Worm (Caenorhabditis elegans) whole organism, mixed stage, embryonic: ENCODE measurements around the gene pdi-6.

Source experiments
- M03D4.4 ChIP-seq: sonication (generic microtip); optimal IDR thresholded peaks from 2 replicates; lab custom pipeline; 2017; ENCODE audit warnings: mild to moderate bottlenecking, missing genetic modification characterization, missing compliant biosample characterization
- bed-3 ChIP-seq: fragments of 200-800 bp; sonication (Bioruptor generic); optimal IDR thresholded peaks from 3 replicates; lab custom pipeline; 2018; ENCODE audit warnings: mild to moderate bottlenecking, missing genetic modification characterization, moderate library complexity, missing compliant biosample characterization
- blmp-1 ChIP-seq: fragments of 150-350 bp; optimal IDR thresholded peaks from 2 replicates; lab custom pipeline; 2014; ENCODE audit warnings: missing biosample characterization, missing genetic modification characterization
- ceh-43 ChIP-seq: fragments of 200-800 bp; sonication (Bioruptor generic); optimal IDR thresholded peaks from 2 replicates; lab custom pipeline; 2018; ENCODE audit warnings: mild to moderate bottlenecking, missing genetic modification characterization, moderate library complexity, missing compliant biosample characterization
- ceh-83 ChIP-seq: fragments of 200-800 bp; sonication (Bioruptor generic); optimal IDR thresholded peaks from 2 replicates; lab custom pipeline; 2018; ENCODE audit warnings: mild to moderate bottlenecking, missing genetic modification characterization, missing compliant biosample characterization
- ces-1 ChIP-seq: fragments of 150-350 bp; optimal IDR thresholded peaks from 2 replicates; lab custom pipeline; 2014; ENCODE audit warnings: missing biosample characterization, missing genetic modification reagents, missing genetic modification characterization
- cnd-1 ChIP-seq: fragments of 200-800 bp; sonication (Bioruptor generic); optimal IDR thresholded peaks from 2 replicates; lab custom pipeline; 2018; ENCODE audit warnings: mild to moderate bottlenecking, missing genetic modification characterization, missing compliant biosample characterization
- drap-1 ChIP-seq: fragments of 200-800 bp; sonication (Bioruptor generic); optimal IDR thresholded peaks from 3 replicates; lab custom pipeline; 2018; ENCODE audit warnings: mild to moderate bottlenecking, missing genetic modification characterization, missing compliant biosample characterization
- elt-1 ChIP-seq: sonication (generic microtip); optimal IDR thresholded peaks from 2 replicates; lab custom pipeline; 2017; ENCODE audit warnings: missing genetic modification characterization, mild to moderate bottlenecking, missing compliant biosample characterization, antibody characterized with exemption, moderate library complexity, borderline replicate concordance; ENCODE audit not compliant: insufficient read depth
- elt-3 ChIP-seq: fragments of 150-350 bp; optimal IDR thresholded peaks from 2 replicates; lab custom pipeline; 2014; ENCODE audit warnings: missing biosample characterization, missing genetic modification characterization
- flh-1 ChIP-seq: fragments of 200-800 bp; sonication (Bioruptor generic); optimal IDR thresholded peaks from 2 replicates; lab custom pipeline; 2018; ENCODE audit warnings: mild to moderate bottlenecking, missing genetic modification characterization, moderate library complexity, missing compliant biosample characterization
- ham-2 ChIP-seq: fragments of 200-800 bp; sonication (Bioruptor generic); optimal IDR thresholded peaks from 2 replicates; lab custom pipeline; 2018; ENCODE audit warnings: mild to moderate bottlenecking, missing genetic modification characterization, missing compliant biosample characterization
- hlh-1 ChIP-seq: fragments of 150-350 bp; optimal IDR thresholded peaks from 2 replicates; lab custom pipeline; 2014; ENCODE audit warnings: missing biosample characterization, missing genetic modification reagents, missing genetic modification characterization
- lin-13 ChIP-seq: fragments of 150-350 bp; optimal IDR thresholded peaks from 2 replicates; lab custom pipeline; 2014; ENCODE audit warnings: missing biosample characterization, missing genetic modification characterization
- lin-32 ChIP-seq: fragments of 200-800 bp; sonication (Bioruptor generic); optimal IDR thresholded peaks from 2 replicates; lab custom pipeline; 2018; ENCODE audit warnings: mild to moderate bottlenecking, missing genetic modification characterization, missing compliant biosample characterization
- mab-5 ChIP-seq: fragments of 150-350 bp; optimal IDR thresholded peaks from 2 replicates; lab custom pipeline; 2014; ENCODE audit warnings: missing biosample characterization, missing genetic modification characterization
- mls-2 ChIP-seq: sonication (generic microtip); optimal IDR thresholded peaks from 2 replicates; lab custom pipeline; 2016; ENCODE audit warnings: mild to moderate bottlenecking, missing genetic modification characterization, moderate library complexity, missing compliant biosample characterization
- nhr-12 ChIP-seq: fragments of 150-350 bp; optimal IDR thresholded peaks from 2 replicates; lab custom pipeline; 2014; ENCODE audit warnings: missing biosample characterization, missing genetic modification characterization
- nhr-2 ChIP-seq: fragments of 150-350 bp; optimal IDR thresholded peaks from 2 replicates; lab custom pipeline; 2014; ENCODE audit warnings: missing biosample characterization, missing genetic modification characterization
- nhr-237 ChIP-seq: fragments of 150-350 bp; optimal IDR thresholded peaks from 2 replicates; lab custom pipeline; 2014; ENCODE audit warnings: missing biosample characterization, missing genetic modification characterization
- nhr-28 ChIP-seq: fragments of 150-350 bp; optimal IDR thresholded peaks from 2 replicates; lab custom pipeline; 2014; ENCODE audit warnings: missing biosample characterization, missing genetic modification characterization
- nhr-76 ChIP-seq: sonication (generic microtip); optimal IDR thresholded peaks from 2 replicates; lab custom pipeline; 2017; ENCODE audit warnings: missing biosample characterization, missing genetic modification characterization
- pha-4 ChIP-seq: fragments of 150-350 bp; optimal IDR thresholded peaks from 2 replicates; lab custom pipeline; 2018; ENCODE audit warnings: missing biosample characterization, missing genetic modification reagents, missing genetic modification characterization
- sem-2 ChIP-seq: fragments of 200-800 bp; sonication (Bioruptor generic); optimal IDR thresholded peaks from 2 replicates; lab custom pipeline; 2018; ENCODE audit warnings: mild to moderate bottlenecking, missing genetic modification characterization, missing compliant biosample characterization
- snpc-4 ChIP-seq: fragments of 150-350 bp; optimal IDR thresholded peaks from 2 replicates; lab custom pipeline; 2014; ENCODE audit warnings: missing biosample characterization, missing genetic modification characterization
- sptf-1 ChIP-seq: sonication (generic microtip); optimal IDR thresholded peaks from 2 replicates; lab custom pipeline; 2017; ENCODE audit warnings: mild to moderate bottlenecking, missing genetic modification characterization, moderate library complexity, missing compliant biosample characterization
- tbx-8 ChIP-seq: fragments of 200-800 bp; sonication (Bioruptor generic); optimal IDR thresholded peaks from 2 replicates; lab custom pipeline; 2018; ENCODE audit warnings: mild to moderate bottlenecking, missing genetic modification characterization, moderate library complexity, missing compliant biosample characterization
- unc-39 ChIP-seq: fragments of 150-350 bp; optimal IDR thresholded peaks from 2 replicates; lab custom pipeline; 2014; ENCODE audit warnings: missing biosample characterization, missing genetic modification characterization
- unc-62 ChIP-seq: fragments of 150-350 bp; optimal IDR thresholded peaks from 2 replicates; lab custom pipeline; 2014; ENCODE audit warnings: missing biosample characterization, missing genetic modification reagents, missing genetic modification characterization
- zip-8 ChIP-seq: fragments of 150-350 bp; optimal IDR thresholded peaks from 2 replicates; lab custom pipeline; 2014; ENCODE audit warnings: missing biosample characterization, missing genetic modification characterization
- ztf-11 ChIP-seq: fragments of 150-350 bp; optimal IDR thresholded peaks from 2 replicates; lab custom pipeline; 2014; ENCODE audit warnings: missing biosample characterization, missing genetic modification characterization

The pdi-6 gene

ce11 chrX:7099049-7099448, 30.7 kb upstream of the pdi-6 start:
- no peak for TF ChIP-seq nhr-2 (tag; lab: Kevin White, UChicago)
- TF ChIP-seq tbx-8 (GFP tag; lab: Kevin White, UChicago): no peak
- TF ChIP-seq ztf-11 (tag; lab: Kevin White, UChicago): no peak
- no peak for TF ChIP-seq flh-1
- TF ChIP-seq nhr-237: no peak
- TF ChIP-seq elt-3 (tag; lab: Kevin White, UChicago): no peak
- no peak for TF ChIP-seq elt-1 (tag; lab: Kevin White, UChicago)
- no peak for TF ChIP-seq sem-2 (GFP tag; lab: Kevin White, UChicago)
- TF ChIP-seq blmp-1 (tag; lab: Kevin White, UChicago): no peak
- TF ChIP-seq ceh-43: no peak
- no peak for TF ChIP-seq cnd-1 (tag; lab: Kevin White, UChicago)

- no peak for TF ChIP-seq nhr-76 (tag; lab: Kevin White, UChicago)
- no peak for TF ChIP-seq lin-32
- no peak for TF ChIP-seq bed-3 (GFP tag; lab: Kevin White, UChicago)
- TF ChIP-seq zip-8 (tag; lab: Kevin White, UChicago): no peak
- no peak for TF ChIP-seq nhr-12 (tag; lab: Kevin White, UChicago)
- no peak for TF ChIP-seq pha-4 (tag; lab: Kevin White, UChicago)
- TF ChIP-seq snpc-4 (tag; lab: Kevin White, UChicago): no peak
- TF ChIP-seq elt-3 (tag; lab: Kevin White, UChicago): no peak
- no peak for TF ChIP-seq flh-1
- no peak for TF ChIP-seq ham-2 (GFP tag; lab: Kevin White, UChicago)
- TF ChIP-seq cnd-1 (tag; lab: Kevin White, UChicago): no peak
- no peak for TF ChIP-seq hlh-1 (tag; lab: Kevin White, UChicago)
These were observed 28.0 kb upstream of the pdi-6 start, which contains the start of gene C36B7.5 for ce11 chrX:7096349-7096748. Gene C36B7.5, minus strand, starts transcription at chrX:7096449.

ce11 chrX:7085912-7086311, 17.5 kb upstream of the pdi-6 start, which contains the start of gene C36B7.4:
Gene C36B7.4, minus strand, starts transcription at chrX:7086012.
- TF ChIP-seq mls-2 (no peak), drap-1 (GFP tag; lab: Kevin White, UChicago) (no peak)

- TF ChIP-seq unc-62 (GFP tag; lab: Kevin White, UChicago) (no peak), mls-2 (no peak), lin-13 (no peak), pha-4 (tag; lab: Kevin White, UChicago) (no peak), ces-1 (no peak), sem-2 (GFP tag; lab: Kevin White, UChicago) (no peak)
- TF ChIP-seq, all 35 proteins: peak for 0
These were observed 16.7 kb upstream of the pdi-6 start, which contains the start of gene Y1B5A.1 for ce11 chrX:7085067-7085466. Gene Y1B5A.1, plus strand, starts transcription at chrX:7085367.

ce11 chrX:7076485-7076884, 8.1 kb upstream of the pdi-6 start:
- TF ChIP-seq ces-1: no peak
- TF ChIP-seq unc-39: no peak
- TF ChIP-seq nhr-237: no peak
- no peak for TF ChIP-seq nhr-28
- no peak for TF ChIP-seq nhr-12 (tag; lab: Kevin White, UChicago)

ce11 chrX:7075250-7075649, 6.9 kb upstream of the pdi-6 start, which contains the start of gene B0403.6:
Gene B0403.6, minus strand, starts transcription at chrX:7075350.
- TF ChIP-seq mab-5 (tag; lab: Kevin White, UChicago): no peak
- no peak for TF ChIP-seq nhr-28
- TF ChIP-seq lin-13: no peak
- TF ChIP-seq ztf-11 (tag; lab: Kevin White, UChicago): no peak
- no peak for TF ChIP-seq ces-1
- no peak for TF ChIP-seq M03D4.4 (tag; lab: Kevin White, UChicago)
- no peak for TF ChIP-seq ceh-43
- TF ChIP-seq sem-2 (GFP tag; lab: Kevin White, UChicago): no peak
- no peak for TF ChIP-seq zip-8 (tag; lab: Kevin White, UChicago)
- TF ChIP-seq snpc-4 (tag; lab: Kevin White, UChicago): no peak
- TF ChIP-seq sptf-1 (tag; lab: Kevin White, UChicago): no peak
- TF ChIP-seq nhr-2 (tag; lab: Kevin White, UChicago): no peak
- TF ChIP-seq ceh-83 (GFP tag; lab: Kevin White, UChicago): no peak
- TF ChIP-seq pha-4 (tag; lab: Kevin White, UChicago): no peak
- TF ChIP-seq mls-2: no peak
- no peak for TF ChIP-seq drap-1 (GFP tag; lab: Kevin White, UChicago)
- TF ChIP-seq flh-1: no peak
- TF ChIP-seq blmp-1 (tag; lab: Kevin White, UChicago): no peak
